Worm (Caenorhabditis elegans) whole organism, young adult: ENCODE results near the gene nhr-193.

ENCODE experiments used
- B0019.2 ChIP-seq: fragments of 200-800 bp; sonication (Bioruptor generic); conservative IDR thresholded peaks from 2 replicates; pipeline ENCODE4 v1.3.6; 2022; ENCODE audit warnings: missing genetic modification reagents, missing genetic modification characterization, missing compliant biosample characterization
- B0336.3 ChIP-seq: fragments of 200-800 bp; sonication (Bioruptor generic); IDR thresholded peaks from 2 replicates; pipeline ENCODE4 v1.3.6; 2022; ENCODE audit warnings: missing genetic modification characterization, missing compliant biosample characterization
- K12H6.12 ChIP-seq: fragments of 200-800 bp; sonication (Bioruptor generic); optimal IDR thresholded peaks from 2 replicates; lab custom pipeline; 2018; ENCODE audit warnings: mild to moderate bottlenecking, missing genetic modification characterization, missing compliant biosample characterization
- Y56A3A.18 ChIP-seq: fragments of 200-800 bp; sonication (Bioruptor generic); IDR thresholded peaks from 2 replicates; pipeline ENCODE4 v1.3.6; 2022; ENCODE audit warnings: missing genetic modification reagents, missing genetic modification characterization, missing compliant biosample characterization
- attf-5 ChIP-seq: fragments of 200-800 bp; sonication (Bioruptor generic); optimal IDR thresholded peaks from 2 replicates; lab custom pipeline; 2018; ENCODE audit warnings: mild to moderate bottlenecking, missing genetic modification characterization, missing compliant biosample characterization
- ccch-3 ChIP-seq: fragments of 200-800 bp; sonication (Bioruptor generic); optimal IDR thresholded peaks from 2 replicates; lab custom pipeline; 2018; ENCODE audit warnings: mild to moderate bottlenecking, missing genetic modification characterization, missing compliant biosample characterization
- cebp-1 ChIP-seq, 2 experiments: fragments of 200-800 bp in 1 of 2; sonication (Bioruptor generic) in 1 of 2; sonication (generic microtip) in 1 of 2; IDR thresholded peaks in 1 of 2; optimal IDR thresholded peaks in 1 of 2; 2 replicates each; pipeline versions ENCODE4 v1.3.6 to Lab custom; 2017 to 2022; ENCODE audit warnings: missing compliant biosample characterization in 2 of 2, missing genetic modification characterization in 2 of 2, mild to moderate bottlenecking in 1 of 2, missing genetic modification reagents in 1 of 2, moderate library complexity in 1 of 2
- cebp-2 ChIP-seq: fragments of 200-800 bp; sonication (Bioruptor generic); IDR thresholded peaks from 2 replicates; pipeline ENCODE4 v1.3.6; 2022; ENCODE audit warnings: missing genetic modification characterization, missing compliant biosample characterization
- ceh-27 ChIP-seq: fragments of 200-800 bp; sonication (Bioruptor generic); optimal IDR thresholded peaks from 2 replicates; lab custom pipeline; 2018; ENCODE audit warnings: mild to moderate bottlenecking, missing genetic modification characterization, moderate library complexity, missing compliant biosample characterization
- ceh-79 ChIP-seq: sonication (generic microtip); optimal IDR thresholded peaks from 2 replicates; lab custom pipeline; 2017; ENCODE audit warnings: mild to moderate bottlenecking, missing genetic modification characterization, missing compliant biosample characterization
- dox-1 ChIP-seq: fragments of 200-800 bp; sonication (Bioruptor generic); IDR thresholded peaks from 2 replicates; pipeline ENCODE4 v1.3.6; 2022; ENCODE audit warnings: missing genetic modification reagents, missing genetic modification characterization, missing compliant biosample characterization
- dpff-1 ChIP-seq: sonication (generic microtip); optimal IDR thresholded peaks from 2 replicates; lab custom pipeline; 2017; ENCODE audit warnings: mild to moderate bottlenecking, missing genetic modification characterization, missing compliant biosample characterization
- egrh-3 ChIP-seq: fragments of 200-800 bp; sonication (Bioruptor generic); IDR thresholded peaks from 2 replicates; pipeline ENCODE4 v1.3.6; 2022; ENCODE audit warnings: missing genetic modification reagents, missing genetic modification characterization, missing compliant biosample characterization
- ekl-4 ChIP-seq: fragments of 200-800 bp; sonication (Bioruptor generic); IDR thresholded peaks from 2 replicates; pipeline ENCODE4 v1.3.6; 2022; ENCODE audit warnings: missing genetic modification reagents, missing genetic modification characterization, missing compliant biosample characterization
- ets-4 ChIP-seq: fragments of 200-800 bp; sonication (Bioruptor generic); optimal IDR thresholded peaks from 2 replicates; lab custom pipeline; 2018; ENCODE audit warnings: mild to moderate bottlenecking, missing genetic modification characterization, missing compliant biosample characterization
- gei-17 ChIP-seq: fragments of 200-800 bp; sonication (Bioruptor generic); optimal IDR thresholded peaks from 2 replicates; lab custom pipeline; 2018; ENCODE audit warnings: mild to moderate bottlenecking, missing genetic modification characterization, missing compliant biosample characterization
- hmg-1.2 ChIP-seq: fragments of 200-800 bp; sonication (Bioruptor generic); IDR thresholded peaks from 2 replicates; pipeline ENCODE4 v1.3.6; 2022; ENCODE audit warnings: missing genetic modification reagents, missing genetic modification characterization, missing compliant biosample characterization
- let-526 ChIP-seq: fragments of 200-800 bp; sonication (Bioruptor generic); IDR thresholded peaks from 2 replicates; pipeline ENCODE4 v1.3.6; 2022; ENCODE audit warnings: missing genetic modification reagents, missing genetic modification characterization, missing compliant biosample characterization
- let-607 ChIP-seq, 2 experiments: fragments of 200-800 bp in 1 of 2; sonication (Bioruptor generic) in 1 of 2; sonication (generic microtip) in 1 of 2; optimal IDR thresholded peaks; 2 replicates each; lab custom pipeline; 2016 to 2018; ENCODE audit warnings: mild to moderate bottlenecking in 2 of 2, missing compliant biosample characterization in 2 of 2, missing genetic modification characterization in 2 of 2, moderate library complexity in 2 of 2, missing genotype in 1 of 2
- lin-35 ChIP-seq, 3 experiments: fragments of 150-350 bp in 2 of 3; sonication (generic microtip) in 1 of 3; optimal IDR thresholded peaks; 2 replicates each; lab custom pipeline; 2014 to 2018; ENCODE audit warnings: missing biosample characterization in 3 of 3, missing genetic modification characterization in 3 of 3, missing genetic modification reagents in 3 of 3
- lin-40 ChIP-seq: sonication (generic microtip); optimal IDR thresholded peaks from 2 replicates; lab custom pipeline; 2016; ENCODE audit warnings: missing genetic modification characterization, mild to moderate bottlenecking, missing compliant biosample characterization, missing genotype, missing genetic modification reagents
- mcd-1 ChIP-seq: fragments of 200-800 bp; sonication (Bioruptor generic); IDR thresholded peaks from 2 replicates; pipeline ENCODE4 v1.3.6; 2022; ENCODE audit warnings: missing genetic modification reagents, missing genetic modification characterization, missing compliant biosample characterization
- mel-28 ChIP-seq: sonication (generic microtip); optimal IDR thresholded peaks from 2 replicates; lab custom pipeline; 2016; ENCODE audit warnings: borderline replicate concordance, mild to moderate bottlenecking, missing genetic modification characterization, missing compliant biosample characterization
- nfya-2 ChIP-seq: fragments of 200-800 bp; sonication (Bioruptor generic); IDR thresholded peaks from 2 replicates; pipeline ENCODE4 v1.3.6; 2022; ENCODE audit warnings: missing genetic modification reagents, missing genetic modification characterization, missing compliant biosample characterization
- nfyb-1 ChIP-seq: fragments of 200-800 bp; sonication (Bioruptor generic); IDR thresholded peaks from 2 replicates; pipeline ENCODE4 v1.3.6; 2022; ENCODE audit warnings: missing genetic modification reagents, missing genetic modification characterization, missing compliant biosample characterization
- nhr-179 ChIP-seq: sonication (generic microtip); optimal IDR thresholded peaks from 2 replicates; lab custom pipeline; 2016; ENCODE audit warnings: mild to moderate bottlenecking, missing genetic modification characterization, missing compliant biosample characterization
- nhr-80 ChIP-seq: sonication (generic microtip); optimal IDR thresholded peaks from 2 replicates; lab custom pipeline; 2016; ENCODE audit warnings: missing genetic modification characterization, missing compliant biosample characterization
- snpc-1.1 ChIP-seq: sonication (generic microtip); optimal IDR thresholded peaks from 2 replicates; lab custom pipeline; 2017; ENCODE audit warnings: missing genetic modification characterization, mild to moderate bottlenecking, missing compliant biosample characterization, antibody characterized with exemption, moderate library complexity, missing genotype, missing genetic modification reagents; ENCODE audit not compliant: insufficient read depth
- snpc-4 ChIP-seq, 5 experiments: fragments of 150-350 bp in 1 of 5; sonication (generic microtip) in 4 of 5; optimal IDR thresholded peaks; 2 replicates each; lab custom pipeline; 2014 to 2018; ENCODE audit warnings: missing genetic modification characterization in 5 of 5, missing biosample characterization in 3 of 5, antibody characterized with exemption in 2 of 5, mild to moderate bottlenecking in 2 of 5, missing compliant biosample characterization in 2 of 5, missing genotype in 2 of 5, moderate library complexity in 2 of 5, missing genetic modification reagents in 1 of 5
- tbp1 ChIP-seq: fragments of 200-800 bp; sonication (Bioruptor generic); optimal IDR thresholded peaks from 2 replicates; lab custom pipeline; 2018; ENCODE audit warnings: mild to moderate bottlenecking, missing genetic modification characterization, missing compliant biosample characterization
- zfh-2 ChIP-seq: fragments of 200-800 bp; sonication (Bioruptor generic); conservative IDR thresholded peaks from 2 replicates; pipeline ENCODE4 v1.3.6; 2022; ENCODE audit warnings: missing genetic modification reagents, missing genetic modification characterization, missing compliant biosample characterization
- zim-3 ChIP-seq: sonication (generic microtip); optimal IDR thresholded peaks from 2 replicates; lab custom pipeline; 2017; ENCODE audit warnings: mild to moderate bottlenecking, missing genetic modification characterization, moderate library complexity, missing compliant biosample characterization
- ztf-25 ChIP-seq: fragments of 200-800 bp; sonication (Bioruptor generic); IDR thresholded peaks from 2 replicates; pipeline ENCODE4 v1.3.6; 2022; ENCODE audit warnings: missing genetic modification reagents, missing genetic modification characterization, missing compliant biosample characterization

The nhr-193 gene

DNA sequence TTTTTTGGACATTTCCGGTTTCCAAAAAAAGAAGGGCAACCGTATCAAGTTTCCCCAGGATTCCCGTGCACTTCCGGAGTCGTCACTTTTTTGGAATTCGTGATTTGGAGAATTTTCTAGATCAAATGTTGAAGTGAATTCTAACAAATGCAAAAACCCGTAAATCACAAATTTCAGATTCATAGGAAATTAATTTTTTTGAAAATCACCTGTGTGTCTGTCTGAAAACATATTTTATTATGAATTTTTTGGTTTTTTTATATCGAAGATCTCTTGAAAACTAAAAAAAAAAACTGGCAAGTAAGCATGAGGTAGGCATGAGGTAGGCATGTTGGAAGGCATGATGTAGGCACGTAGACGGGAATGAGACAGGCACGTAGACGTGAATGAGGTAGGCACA lies 8.0 kb downstream of the nhr-193 start:
- TF ChIP-seq B0019.2 (GFP tag; lab: Robert Waterston, UW) = no peak

DNA sequence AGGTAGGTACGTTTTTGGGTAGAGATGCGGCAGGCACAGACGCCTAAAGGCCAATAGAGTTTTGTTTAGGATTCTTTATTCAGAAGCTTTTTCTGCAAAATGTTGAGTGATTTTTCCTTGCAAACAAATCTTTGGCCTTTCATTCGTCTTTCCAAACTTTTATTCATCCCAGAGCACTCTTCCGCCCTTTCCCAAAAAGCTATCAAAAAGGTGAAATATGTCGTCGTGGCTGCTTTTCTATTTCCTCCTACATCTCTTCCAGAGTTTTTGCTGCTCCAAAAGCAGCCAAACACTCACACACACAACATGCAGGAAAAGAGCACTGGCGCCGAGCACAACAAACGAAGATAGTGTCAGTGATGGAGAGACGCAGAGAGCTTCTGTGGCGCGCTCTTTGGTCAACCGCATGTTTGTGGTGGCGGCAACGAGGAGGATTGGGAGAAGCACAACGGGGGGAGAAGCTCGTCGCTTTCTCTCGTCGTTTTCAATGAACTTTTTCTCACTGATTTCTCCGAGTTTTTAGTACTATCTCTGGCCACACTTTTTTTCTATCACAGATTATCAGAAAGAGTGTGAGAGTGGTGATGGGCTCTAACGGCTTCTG lies 8.8 kb downstream of the nhr-193 start:
- no peak for TF ChIP-seq zim-3 (tag; lab: Kevin White, UChicago)
- TF ChIP-seq cebp-1 (GFP tag; IDR thresholded peaks at IDR 0.05; lab: Robert Waterston, UW) = no peak
- peak; percentile 61 for TF ChIP-seq cebp-1 (tag; optimal IDR thresholded peaks at IDR 0.05; lab: Kevin White, UChicago)
- peak; percentile 12 for TF ChIP-seq gei-17 (GFP tag; lab: Kevin White, UChicago)
- TF ChIP-seq K12H6.12 (tag; lab: Kevin White, UChicago) = peak; percentile 65
- no peak for TF ChIP-seq dpff-1 (tag; lab: Kevin White, UChicago)
- no peak for TF ChIP-seq nhr-179 (tag; lab: Kevin White, UChicago)
- TF ChIP-seq egrh-3 = peak; percentile 22; the same call in 1 of the 2 replicates
- TF ChIP-seq zfh-2 (GFP tag; lab: Robert Waterston, UW) = peak; percentile 92
- no peak for TF ChIP-seq ceh-79 (tag; lab: Kevin White, UChicago)
- TF ChIP-seq B0336.3 (GFP tag; lab: Robert Waterston, UW) = peak; percentile 47; the same call in 1 of the 2 replicates
- no peak for TF ChIP-seq lin-40
- TF ChIP-seq Y56A3A.18 = 0 out of 2 replicates have a peak, but pooled peaks have one; percentile 45
- no peak for TF ChIP-seq tbp1 (GFP tag; lab: Kevin White, UChicago)
- no peak for TF ChIP-seq ccch-3 (GFP tag; lab: Kevin White, UChicago)
- TF ChIP-seq dox-1 (GFP tag; lab: Robert Waterston, UW) = peak; percentile 42; the same call in 1 of the 2 replicates
- no peak for TF ChIP-seq lin-35 (GFP tag; optimal IDR thresholded peaks at IDR 0.05; lab: Kevin White, UChicago)
- peak; percentile 61; the same call in 1 of the 2 replicates for TF ChIP-seq nfyb-1 (GFP tag; lab: Robert Waterston, UW)
- TF ChIP-seq ceh-27 = no peak
- TF ChIP-seq let-526 (GFP tag; lab: Robert Waterston, UW) = peak; percentile 63; the same call in 1 of the 2 replicates
- TF ChIP-seq attf-5 (GFP tag; lab: Kevin White, UChicago) = peak; percentile 55
- TF ChIP-seq nhr-80 = peak; percentile 89
- TF ChIP-seq B0019.2 (GFP tag; lab: Robert Waterston, UW) = no peak
- TF ChIP-seq let-607 (tag; optimal IDR thresholded peaks at IDR 0.05; lab: Kevin White, UChicago) = no peak
- TF ChIP-seq hmg-1.2 (GFP tag; lab: Robert Waterston, UW) = peak; percentile 77
- TF ChIP-seq nfya-2 (GFP tag; lab: Robert Waterston, UW) = no peak
- TF ChIP-seq mel-28 = no peak
- TF ChIP-seq ets-4 = peak; percentile 48
- peak; percentile 48 for TF ChIP-seq mcd-1 (GFP tag; lab: Robert Waterston, UW)
- no peak for TF ChIP-seq snpc-4 (GFP tag; optimal IDR thresholded peaks at IDR 0.05; lab: Kevin White, UChicago)
- TF ChIP-seq snpc-4 (tag; optimal IDR thresholded peaks at IDR 0.05; lab: Kevin White, UChicago) = peak; percentile 34 to 58 (median 40)
- TF ChIP-seq ztf-25 (GFP tag; lab: Robert Waterston, UW) = no peak

DNA sequence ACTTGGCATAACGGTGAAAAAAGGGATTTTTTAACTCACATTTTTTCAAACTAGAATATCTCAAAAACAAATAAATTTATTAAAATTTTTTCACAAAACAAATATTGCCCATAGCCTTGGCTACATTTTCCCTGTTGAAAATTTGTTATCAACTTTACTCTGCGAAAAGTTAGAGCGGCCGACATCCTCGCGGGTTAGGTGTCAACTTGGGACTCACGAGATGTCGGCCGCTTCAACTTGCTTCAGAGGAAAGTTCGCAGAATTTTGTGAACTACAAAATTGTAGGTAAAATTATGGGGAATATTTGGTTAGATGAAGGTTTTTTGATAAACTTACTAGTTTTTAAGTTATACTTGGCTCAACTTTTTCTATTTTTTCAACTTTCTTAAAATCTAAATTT lies 9.6 kb downstream of the nhr-193 start:
- TF ChIP-seq cebp-2 (GFP tag; lab: Robert Waterston, UW) (no peak), nfya-2 (GFP tag; lab: Robert Waterston, UW) (no peak), snpc-1.1 (peak; percentile 20), ekl-4 (no peak), snpc-4 (GFP tag; optimal IDR thresholded peaks at IDR 0.05; lab: Kevin White, UChicago) (no peak), snpc-4 (tag; optimal IDR thresholded peaks at IDR 0.05; lab: Kevin White, UChicago) (peak in 3 of 4 experiments; percentile 65 to 83 (median 82))
